Worm (Caenorhabditis elegans) whole organism, early embryonic: ENCODE measurements around the gene hil-2.
A peak's percentile ranks its signal among the peaks of the same experiment; 100 is the strongest.
"Not testable (repeated sequence)": the region's sequence is repeated elsewhere in the genome, so short reads cannot be mapped to it uniquely, and the experiment has no call there.

Source experiments
- B0310.2 ChIP-seq: sonication (generic microtip); optimal IDR thresholded peaks from 2 replicates; lab custom pipeline; 2016; ENCODE audit warnings: mild to moderate bottlenecking, missing genetic modification characterization, missing compliant biosample characterization
- F13C5.2 ChIP-seq: sonication (generic microtip); optimal IDR thresholded peaks from 2 replicates; lab custom pipeline; 2017; ENCODE audit warnings: mild to moderate bottlenecking, missing genetic modification characterization, inconsistent platforms, missing compliant biosample characterization
- aly-1 ChIP-seq: sonication (generic microtip); optimal IDR thresholded peaks from 2 replicates; lab custom pipeline; 2016; ENCODE audit warnings: missing genetic modification characterization, missing compliant biosample characterization
- ama-1 ChIP-seq: fragments of 150-350 bp; optimal IDR thresholded peaks from 2 replicates; lab custom pipeline; 2014
- ceh-13 ChIP-seq: fragments of 200-800 bp; sonication (Bioruptor generic); optimal IDR thresholded peaks from 2 replicates; lab custom pipeline; 2018; ENCODE audit warnings: mild to moderate bottlenecking, missing genetic modification characterization, missing compliant biosample characterization
- ceh-36 ChIP-seq: sonication (generic microtip); optimal IDR thresholded peaks from 2 replicates; lab custom pipeline; 2016; ENCODE audit warnings: missing genetic modification characterization, inconsistent platforms, missing compliant biosample characterization
- ets-7 ChIP-seq: sonication (generic microtip); optimal IDR thresholded peaks from 2 replicates; lab custom pipeline; 2016; ENCODE audit warnings: missing genotype, missing genetic modification characterization, missing compliant biosample characterization
- flt-1 ChIP-seq: fragments of 200-800 bp; sonication (Bioruptor generic); IDR thresholded peaks from 2 replicates; pipeline ENCODE4 v1.3.6; 2022; ENCODE audit warnings: missing genetic modification characterization, missing compliant biosample characterization
- hmbx-1 ChIP-seq: sonication (generic microtip); optimal IDR thresholded peaks from 2 replicates; lab custom pipeline; 2016; ENCODE audit warnings: mild to moderate bottlenecking, missing genetic modification characterization, missing compliant biosample characterization
- hmg-4 ChIP-seq: fragments of 200-800 bp; sonication (Bioruptor generic); optimal IDR thresholded peaks from 2 replicates; lab custom pipeline; 2018; ENCODE audit warnings: mild to moderate bottlenecking, missing genetic modification characterization, missing compliant biosample characterization
- hnd-1 ChIP-seq: sonication (generic microtip); optimal IDR thresholded peaks from 2 replicates; lab custom pipeline; 2016; ENCODE audit warnings: missing genetic modification characterization, missing compliant biosample characterization
- pes-1 ChIP-seq: fragments of 200-800 bp; sonication (Bioruptor generic); IDR thresholded peaks from 2 replicates; pipeline ENCODE4 v1.3.6; 2022; ENCODE audit warnings: missing genetic modification reagents, missing genetic modification characterization, missing compliant biosample characterization
- scrt-1 ChIP-seq: fragments of 200-800 bp; sonication (Bioruptor generic); IDR thresholded peaks from 2 replicates; pipeline ENCODE4 v1.3.6; 2022; ENCODE audit warnings: missing genetic modification characterization, missing compliant biosample characterization
- sea-1 ChIP-seq: fragments of 200-800 bp; sonication (Bioruptor generic); conservative IDR thresholded peaks from 2 replicates; pipeline ENCODE4 v1.3.6; 2022; ENCODE audit warnings: missing genetic modification characterization, missing compliant biosample characterization
- tbx-11 ChIP-seq: fragments of 200-800 bp; sonication (Bioruptor generic); IDR thresholded peaks from 2 replicates; pipeline ENCODE4 v1.3.6; 2022; ENCODE audit warnings: missing genetic modification characterization, missing compliant biosample characterization
- tbx-37 ChIP-seq: fragments of 200-800 bp; sonication (Bioruptor generic); conservative IDR thresholded peaks from 2 replicates; pipeline ENCODE4 v1.3.6; 2022; ENCODE audit warnings: missing genetic modification reagents, missing genetic modification characterization, missing compliant biosample characterization
- tra-4 ChIP-seq: sonication (generic microtip); optimal IDR thresholded peaks from 2 replicates; lab custom pipeline; 2017; ENCODE audit warnings: missing genetic modification characterization, missing compliant biosample characterization

hil-2 gene

DNA sequence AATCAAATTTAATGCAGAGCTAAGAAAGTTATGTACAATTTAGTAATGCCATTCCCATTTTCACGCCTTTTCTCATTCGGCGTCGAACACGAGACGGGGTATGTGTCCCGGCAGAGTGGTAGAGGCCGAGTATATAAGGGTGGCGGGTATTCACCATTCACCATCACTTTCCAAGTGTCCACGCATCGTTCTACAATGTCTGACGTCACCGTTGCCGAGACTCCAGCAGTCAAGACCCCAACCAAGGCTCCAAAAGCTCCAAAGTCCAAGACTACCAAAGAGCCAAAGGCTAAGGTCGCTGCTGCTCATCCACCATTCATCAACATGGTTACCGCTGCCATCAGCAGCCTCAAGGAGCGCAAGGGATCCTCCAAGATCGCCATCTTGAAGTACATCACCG, at the start of gene hil-2:
Gene hil-2 (plus strand): TSS at position 160 of the 400 bp plus-strand sequence.
- no peak for TF ChIP-seq hmbx-1 (tag; lab: Kevin White, UChicago)
- TF ChIP-seq pes-1 = no peak
- no peak for TF ChIP-seq hnd-1 (tag; lab: Kevin White, UChicago)
- no peak for TF ChIP-seq ceh-13 (GFP tag; lab: Kevin White, UChicago)
- no peak for TF ChIP-seq scrt-1 (GFP tag; lab: Robert Waterston, UW)
- peak; percentile 53; the same call in 1 of the 2 replicates for TF ChIP-seq flt-1
- no peak for TF ChIP-seq ceh-36 (tag; lab: Kevin White, UChicago)
- TF ChIP-seq tbx-37 (GFP tag; lab: Robert Waterston, UW) = no peak
- 0 out of 2 replicates have a peak, but pooled peaks have one; percentile 13 for TF ChIP-seq tbx-11 (GFP tag; lab: Robert Waterston, UW)
- TF ChIP-seq sea-1 (GFP tag; lab: Robert Waterston, UW) = 0 out of 2 replicates have a peak, but pooled peaks have one; percentile 37
- TF ChIP-seq ama-1 (lab: Kevin White, UChicago) = peak; percentile 93
- TF ChIP-seq hmg-4 (GFP tag; lab: Kevin White, UChicago) = no peak
- no peak for TF ChIP-seq B0310.2 (tag; lab: Kevin White, UChicago)
- no peak for TF ChIP-seq aly-1 (tag; lab: Kevin White, UChicago)
- TF ChIP-seq F13C5.2 (tag; lab: Kevin White, UChicago) = no peak
- no peak for TF ChIP-seq ets-7 (tag; lab: Kevin White, UChicago)
- TF ChIP-seq tra-4 (tag; lab: Kevin White, UChicago) = no peak

DNA sequence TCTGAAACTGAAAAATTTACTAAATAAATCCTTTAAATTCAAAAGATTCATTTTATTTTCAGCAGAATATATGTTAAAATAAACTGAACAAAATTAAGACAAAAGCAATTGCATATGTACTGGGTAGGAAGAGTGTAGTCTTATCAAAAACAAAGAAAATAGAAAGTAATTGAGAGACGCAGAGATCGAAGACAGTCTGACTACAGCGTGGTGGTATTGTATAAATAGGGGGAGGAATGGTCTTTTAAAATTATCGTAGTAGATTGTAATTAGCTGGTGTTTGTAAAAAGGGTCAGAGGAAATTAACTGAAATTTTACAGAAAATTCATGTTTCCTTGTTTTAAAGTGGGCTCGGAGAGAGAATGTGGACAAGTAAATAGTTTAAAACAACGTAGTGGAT, 45.6 kb upstream of the hil-2 start, which contains the start of gene acox-3:
Gene acox-3 (minus strand): TSS at position 7 of the 400 bp plus-strand sequence.
- TF ChIP-seq hnd-1 (tag; lab: Kevin White, UChicago) (no peak), scrt-1 (GFP tag; lab: Robert Waterston, UW) (no peak), aly-1 (tag; lab: Kevin White, UChicago) (no peak), flt-1 (no peak), sea-1 (GFP tag; lab: Robert Waterston, UW) (no peak), ets-7 (tag; lab: Kevin White, UChicago) (no peak), hmg-4 (GFP tag; lab: Kevin White, UChicago) (no peak), tbx-11 (GFP tag; lab: Robert Waterston, UW) (no peak), B0310.2 (tag; lab: Kevin White, UChicago) (no peak), tra-4 (tag; lab: Kevin White, UChicago) (no peak), tbx-37 (GFP tag; lab: Robert Waterston, UW) (no peak)

DNA sequence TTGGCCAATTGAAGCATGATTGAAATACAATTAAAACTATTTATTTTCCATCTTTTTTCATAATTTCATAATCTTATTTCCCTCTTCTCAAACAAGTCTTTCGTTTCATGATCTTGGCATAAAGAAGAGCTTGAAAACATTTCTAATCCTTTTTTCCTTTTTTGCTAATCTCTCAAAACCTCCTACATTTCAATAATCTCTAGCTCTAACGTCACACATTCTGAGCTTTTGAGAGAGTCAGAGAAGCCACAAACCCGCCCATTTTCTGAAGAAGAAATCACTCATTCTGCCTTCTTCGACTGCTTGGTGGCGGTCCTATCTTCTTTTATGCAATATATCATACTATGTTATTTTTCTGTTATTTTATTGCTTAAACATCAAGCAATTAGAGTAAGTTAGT, 44.4 kb upstream of the hil-2 start, which contains the start of gene F58F9.1:
Gene F58F9.1 (plus strand): TSS at position 251 of the 400 bp plus-strand sequence.
- TF ChIP-seq ama-1 (lab: Kevin White, UChicago) (no peak), hnd-1 (tag; lab: Kevin White, UChicago) (no peak), hmg-4 (GFP tag; lab: Kevin White, UChicago) (no peak), tbx-11 (GFP tag; lab: Robert Waterston, UW) (no peak), ceh-13 (GFP tag; lab: Kevin White, UChicago) (no peak), pes-1 (no peak), ets-7 (tag; lab: Kevin White, UChicago) (no peak), sea-1 (GFP tag; lab: Robert Waterston, UW) (no peak), hmbx-1 (tag; lab: Kevin White, UChicago) (no peak)

DNA sequence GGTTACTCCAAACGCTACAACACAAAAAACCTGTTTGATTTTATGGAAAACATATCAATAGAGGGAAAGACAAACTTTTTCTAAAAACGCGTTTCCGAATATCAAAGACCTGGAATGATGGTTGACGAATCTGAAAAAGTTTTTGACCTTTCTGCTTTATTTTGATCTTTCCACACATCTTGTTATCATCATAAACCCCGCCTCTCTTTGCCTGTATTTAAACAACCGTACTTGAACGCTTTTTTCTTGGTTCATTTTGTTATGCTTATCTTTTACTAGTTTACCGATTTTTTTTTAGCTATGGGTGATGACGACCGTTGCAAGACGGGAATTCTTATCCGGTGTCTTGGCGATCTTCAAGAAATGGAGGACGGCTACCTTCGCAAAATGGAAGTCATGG, 41.0 kb upstream of the hil-2 start, which contains the start of gene T13A10.2:
Gene T13A10.2 (plus strand): TSS at position 301 of the 400 bp plus-strand sequence.
- not testable (repeated sequence) for TF ChIP-seq hmg-4 (GFP tag; lab: Kevin White, UChicago); F13C5.2 (tag; lab: Kevin White, UChicago); tra-4 (tag; lab: Kevin White, UChicago)

DNA sequence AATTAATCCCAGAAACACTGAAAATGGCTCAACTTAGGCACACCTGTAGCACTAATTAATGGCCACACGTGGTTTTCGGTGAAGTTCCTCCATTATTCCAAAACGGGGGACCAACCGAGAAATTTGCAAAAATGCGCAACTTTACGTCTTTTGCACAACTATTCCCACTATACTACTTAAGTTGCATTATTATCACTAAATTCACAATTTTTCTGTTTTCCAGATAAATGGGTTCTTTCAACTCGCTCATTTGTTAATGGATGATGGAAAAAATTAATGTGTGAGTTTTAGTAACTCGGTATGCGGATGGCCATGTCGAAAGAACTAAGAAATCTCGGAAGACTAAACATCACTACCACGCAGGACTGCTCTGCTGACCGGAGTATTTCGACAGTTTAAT, 39.4 kb upstream of the hil-2 start, which contains the start of gene T13A10.64:
Gene T13A10.64 (plus strand): TSS at position 301 of the 400 bp plus-strand sequence.
- TF ChIP-seq flt-1 = no peak
- TF ChIP-seq ceh-36 (tag; lab: Kevin White, UChicago) = no peak
- no peak for TF ChIP-seq B0310.2 (tag; lab: Kevin White, UChicago)
- TF ChIP-seq hnd-1 (tag; lab: Kevin White, UChicago) = no peak
- no peak for TF ChIP-seq aly-1 (tag; lab: Kevin White, UChicago)
- TF ChIP-seq scrt-1 (GFP tag; lab: Robert Waterston, UW) = no peak
- TF ChIP-seq ceh-13 (GFP tag; lab: Kevin White, UChicago) = no peak
- no peak for TF ChIP-seq hmg-4 (GFP tag; lab: Kevin White, UChicago)
- TF ChIP-seq tbx-11 (GFP tag; lab: Robert Waterston, UW) = no peak
- TF ChIP-seq pes-1 = no peak
- no peak for TF ChIP-seq sea-1 (GFP tag; lab: Robert Waterston, UW)
- no peak for TF ChIP-seq tbx-37 (GFP tag; lab: Robert Waterston, UW)
- no peak for TF ChIP-seq F13C5.2 (tag; lab: Kevin White, UChicago)
- no peak for TF ChIP-seq ets-7 (tag; lab: Kevin White, UChicago)
- TF ChIP-seq ama-1 (lab: Kevin White, UChicago) = no peak
- TF ChIP-seq hmbx-1 (tag; lab: Kevin White, UChicago) = no peak

DNA sequence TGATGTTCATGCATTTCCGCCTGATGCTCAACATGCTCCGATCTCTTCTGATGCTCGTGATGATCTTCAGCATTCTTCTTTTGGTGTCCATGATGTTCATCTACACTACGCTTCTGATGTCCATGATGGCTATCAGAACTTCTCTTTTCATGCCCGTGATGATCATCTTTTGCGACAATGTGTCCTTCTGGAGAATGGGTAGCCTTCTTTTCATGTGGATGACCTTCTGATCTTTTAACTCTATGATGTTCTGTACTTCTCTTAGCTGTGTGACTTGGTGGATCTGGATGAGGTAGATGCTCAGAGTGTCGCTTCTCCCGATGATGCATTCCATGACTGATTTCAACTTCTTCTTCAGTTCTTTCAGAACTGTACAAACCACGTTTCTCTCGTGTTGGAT, 35.1 kb upstream of the hil-2 start:
- TF ChIP-seq tbx-11 (GFP tag; lab: Robert Waterston, UW) = no peak
- TF ChIP-seq flt-1 = no peak

DNA sequence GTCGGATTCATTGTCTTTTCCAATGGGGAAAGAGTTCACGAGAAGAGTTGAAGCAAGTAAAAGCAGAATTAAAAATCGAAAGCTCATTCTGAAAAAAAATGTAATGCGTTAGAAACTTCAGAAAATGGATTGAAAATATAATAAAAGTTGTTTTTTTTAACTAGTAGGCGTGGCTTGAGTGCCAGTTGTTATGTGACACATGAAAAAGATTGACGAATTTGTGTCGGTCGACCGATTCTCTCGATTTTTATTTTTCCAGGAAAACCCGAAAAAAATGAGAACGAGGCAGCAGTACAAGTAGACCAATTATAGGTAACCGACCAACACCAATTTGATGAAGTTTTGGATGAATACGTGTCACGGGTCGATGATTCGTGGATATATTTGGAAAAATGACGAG, 34.3 kb upstream of the hil-2 start, which contains the start of gene nlp-16:
Gene nlp-16 (minus strand): TSS at position 101 of the 400 bp plus-strand sequence.
- no peak for TF ChIP-seq hmg-4 (GFP tag; lab: Kevin White, UChicago)
- TF ChIP-seq tbx-11 (GFP tag; lab: Robert Waterston, UW) = no peak
- TF ChIP-seq hnd-1 (tag; lab: Kevin White, UChicago) = no peak
- no peak for TF ChIP-seq tra-4 (tag; lab: Kevin White, UChicago)
- no peak for TF ChIP-seq ama-1 (lab: Kevin White, UChicago)
- no peak for TF ChIP-seq F13C5.2 (tag; lab: Kevin White, UChicago)
- TF ChIP-seq tbx-37 (GFP tag; lab: Robert Waterston, UW) = no peak
- no peak for TF ChIP-seq scrt-1 (GFP tag; lab: Robert Waterston, UW)
- TF ChIP-seq pes-1 = no peak
- no peak for TF ChIP-seq flt-1
- no peak for TF ChIP-seq B0310.2 (tag; lab: Kevin White, UChicago)
- TF ChIP-seq ceh-13 (GFP tag; lab: Kevin White, UChicago) = no peak
